Fruit fly (Drosophila melanogaster) whole organism, prepupa: ENCODE data around the gene Hf.

Source experiments
- CG1621 ChIP-seq: fragments of 200-800 bp; sonication (Bioruptor generic); optimal IDR thresholded peaks from 3 replicates; lab custom pipeline; 2018; ENCODE audit warnings: missing biosample characterization, mild to moderate bottlenecking, missing genetic modification characterization
- CG16779 ChIP-seq: fragments of 200-800 bp; sonication (Bioruptor generic); optimal IDR thresholded peaks from 3 replicates; lab custom pipeline; 2017; ENCODE audit warnings: missing biosample characterization, mild to moderate bottlenecking, missing genetic modification characterization
- CG32006 ChIP-seq: fragments of 200-800 bp; sonication (Bioruptor generic); optimal IDR thresholded peaks from 3 replicates; lab custom pipeline; 2017; ENCODE audit warnings: missing biosample characterization, mild to moderate bottlenecking, missing genetic modification characterization
- CG6276 ChIP-seq: fragments of 200-800 bp; sonication (Bioruptor generic); optimal IDR thresholded peaks from 2 replicates; lab custom pipeline; 2017; ENCODE audit warnings: missing biosample characterization, mild to moderate bottlenecking, missing genetic modification characterization
- CG6792 ChIP-seq: fragments of 200-800 bp; sonication (Bioruptor generic); optimal IDR thresholded peaks from 3 replicates; lab custom pipeline; 2016; ENCODE audit warnings: missing biosample characterization, missing genetic modification characterization
- Eip78C ChIP-seq: fragments of 200-800 bp; sonication (Bioruptor generic); peaks from one replicate; lab custom pipeline; 2016; ENCODE audit warnings: missing biosample characterization, missing genetic modification characterization
- Ets21C ChIP-seq: fragments of 200-800 bp; sonication (Bioruptor generic); optimal IDR thresholded peaks from 3 replicates; lab custom pipeline; 2016; ENCODE audit warnings: missing biosample characterization, missing genetic modification characterization
- Lpt ChIP-seq: fragments of 200-800 bp; sonication (Bioruptor generic); optimal IDR thresholded peaks from 3 replicates; lab custom pipeline; 2016; ENCODE audit warnings: missing biosample characterization, missing genetic modification characterization
- Sox102F ChIP-seq: fragments of 200-800 bp; sonication (Bioruptor generic); optimal IDR thresholded peaks from 2 replicates; lab custom pipeline; 2016; ENCODE audit warnings: missing biosample characterization, mild to moderate bottlenecking, missing genetic modification characterization
- dac ChIP-seq: fragments of 200-800 bp; sonication (Bioruptor generic); optimal IDR thresholded peaks from 2 replicates; lab custom pipeline; 2017; ENCODE audit warnings: missing biosample characterization, mild to moderate bottlenecking, missing genetic modification characterization
- dsx ChIP-seq: fragments of 200-800 bp; optimal IDR thresholded peaks from 3 replicates; lab custom pipeline; 2019; ENCODE audit warnings: missing biosample characterization, mild to moderate bottlenecking, missing genetic modification characterization, moderate library complexity; ENCODE audit not compliant: poor library complexity, severe bottlenecking
- fd59A ChIP-seq: fragments of 200-800 bp; sonication (Bioruptor generic); optimal IDR thresholded peaks from 2 replicates; lab custom pipeline; 2017; ENCODE audit warnings: missing biosample characterization, mild to moderate bottlenecking, missing genetic modification characterization, missing genetic modification reagents

DNA sequence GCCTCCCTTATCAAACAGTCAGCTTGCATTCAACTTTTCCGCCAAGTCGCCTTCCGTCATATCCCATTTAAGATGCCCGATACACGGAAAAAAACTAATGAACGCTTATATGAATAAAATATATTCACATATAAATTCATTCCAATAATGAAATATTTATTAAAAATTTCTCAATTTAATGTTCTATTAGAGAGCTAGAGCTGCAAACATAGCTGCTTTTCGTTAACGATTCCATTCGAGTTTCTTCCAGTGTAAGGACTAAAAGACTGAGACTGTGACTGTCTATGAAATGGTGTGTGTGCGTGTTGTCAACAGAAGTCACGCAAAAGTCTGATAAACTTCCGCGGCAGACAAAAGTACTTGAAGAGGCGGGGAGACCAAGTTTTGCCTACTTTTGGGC lies 37.4 kb downstream of the Hf start:
- TF ChIP-seq CG16779 (tag; lab: Kevin White, UChicago), result no peak
- peak; percentile 10 for TF ChIP-seq CG6792 (GFP tag; lab: Kevin White, UChicago)
- TF ChIP-seq CG32006 (GFP tag; lab: Kevin White, UChicago), result peak; percentile 51
- TF ChIP-seq Lpt (GFP tag; lab: Kevin White, UChicago), result no peak
- no peak for TF ChIP-seq dac (GFP tag; lab: Kevin White, UChicago)
- TF ChIP-seq CG1621 (tag; lab: Kevin White, UChicago), result no peak
- TF ChIP-seq CG6276, result no peak
- peak; percentile 0 for TF ChIP-seq Sox102F (GFP tag; lab: Kevin White, UChicago)
- no peak for TF ChIP-seq dsx (GFP tag; lab: Kevin White, UChicago)
- no peak for TF ChIP-seq Ets21C (GFP tag; lab: Kevin White, UChicago)
- TF ChIP-seq fd59A (GFP tag; lab: Kevin White, UChicago), result no peak
- peak; percentile 80 for TF ChIP-seq Eip78C (GFP tag; lab: Kevin White, UChicago)
